Fruit fly (Drosophila melanogaster) S2 (cell line): ENCODE measurements around the gene Elp1.

Source experiments
- CG8478 ChIP-seq: fragments of >200 bp; optimal IDR thresholded peaks from 2 replicates; lab custom pipeline; 2018
- CTCF ChIP-seq, 2 experiments: fragments of >200 bp; optimal IDR thresholded peaks; 2 replicates each; lab custom pipeline; 2018

dm6 chr3R:11671784-11672183, 21.0 kb downstream of the Elp1 start:
- TF ChIP-seq CTCF (optimal IDR thresholded peaks at IDR 0.05; lab: Kevin White, UChicago), result no peak
- TF ChIP-seq CG8478 (lab: Kevin White, UChicago), result no peak
